Fruit fly (Drosophila melanogaster) whole organism, embryonic: Measurements from ENCODE around the gene dsd.

ENCODE experiments used
- Atf6 ChIP-seq: fragments of 200-800 bp; sonication (Bioruptor generic); IDR thresholded peaks from 2 replicates; pipeline ENCODE4 v1.3.6; 2022; ENCODE audit warnings: missing biosample characterization, missing genetic modification characterization
- B-H1 ChIP-seq: fragments of 200-800 bp; sonication (Bioruptor generic); IDR thresholded peaks from 3 replicates; pipeline ENCODE4 v1.3.6; 2022; ENCODE audit warnings: missing biosample characterization, missing genetic modification characterization
- C15 ChIP-seq: fragments of 200-800 bp; sonication (Bioruptor generic); IDR thresholded peaks from 3 replicates; pipeline ENCODE4 v1.3.6; 2022; ENCODE audit warnings: missing biosample characterization, missing genetic modification characterization
- CG1024 ChIP-seq: fragments of 200-800 bp; sonication (Bioruptor generic); IDR thresholded peaks from 2 replicates; pipeline ENCODE4 v1.3.6; 2022; ENCODE audit warnings: missing biosample characterization, missing genetic modification characterization
- CG11723 ChIP-seq: fragments of 200-800 bp; sonication (Bioruptor generic); optimal IDR thresholded peaks from 2 replicates; lab custom pipeline; 2017; ENCODE audit warnings: missing biosample characterization, mild to moderate bottlenecking, missing genetic modification characterization
- CG12391 ChIP-seq: fragments of 200-800 bp; sonication (Bioruptor generic); optimal IDR thresholded peaks from 3 replicates; lab custom pipeline; 2018; ENCODE audit warnings: missing biosample characterization, mild to moderate bottlenecking, missing genetic modification characterization, moderate library complexity
- CG14965 ChIP-seq: fragments of 200-800 bp; sonication (Bioruptor generic); optimal IDR thresholded peaks from 2 replicates; lab custom pipeline; 2016; ENCODE audit warnings: missing biosample characterization, missing genetic modification characterization, borderline replicate concordance
- CG18476 ChIP-seq: fragments of 200-800 bp; sonication (Bioruptor generic); optimal IDR thresholded peaks from 2 replicates; lab custom pipeline; 2016; ENCODE audit warnings: missing biosample characterization, mild to moderate bottlenecking, missing genetic modification characterization
- CG2116 ChIP-seq: fragments of 200-800 bp; sonication (Bioruptor generic); optimal IDR thresholded peaks from 3 replicates; lab custom pipeline; 2018; ENCODE audit warnings: missing biosample characterization, mild to moderate bottlenecking, missing genetic modification characterization
- CG2199 ChIP-seq: fragments of 200-800 bp; sonication (Bioruptor generic); IDR thresholded peaks from 3 replicates; pipeline ENCODE4 v1.3.6; 2022; ENCODE audit warnings: missing biosample characterization, missing genetic modification characterization
- CG32532 ChIP-seq: fragments of 200-800 bp; sonication (Bioruptor generic); IDR thresholded peaks from 2 replicates; pipeline ENCODE4 v1.3.6; 2022; ENCODE audit warnings: missing biosample characterization, missing genetic modification characterization
- CG4404 ChIP-seq: fragments of 200-800 bp; sonication (Bioruptor generic); IDR thresholded peaks from 2 replicates; pipeline ENCODE4 v1.3.6; 2022; ENCODE audit warnings: missing biosample characterization, missing genetic modification characterization
- CG6683 ChIP-seq: fragments of 200-800 bp; sonication (Bioruptor generic); optimal IDR thresholded peaks from 2 replicates; lab custom pipeline; 2017; ENCODE audit warnings: missing biosample characterization, mild to moderate bottlenecking, missing genetic modification characterization, missing genetic modification reagents
- CG7839 ChIP-seq: fragments of 200-800 bp; sonication (Bioruptor generic); optimal IDR thresholded peaks from 3 replicates; lab custom pipeline; 2018; ENCODE audit warnings: missing biosample characterization, mild to moderate bottlenecking, missing genetic modification characterization, moderate library complexity
- CG8924 ChIP-seq: fragments of 200-800 bp; optimal IDR thresholded peaks from 3 replicates; lab custom pipeline; 2019; ENCODE audit warnings: missing biosample characterization, mild to moderate bottlenecking, missing genetic modification characterization, moderate library complexity
- CG9797 ChIP-seq: fragments of 200-800 bp; sonication (Bioruptor generic); optimal IDR thresholded peaks from 3 replicates; lab custom pipeline; 2018; ENCODE audit warnings: missing biosample characterization, mild to moderate bottlenecking, missing genetic modification characterization
- D ChIP-seq, 2 experiments: fragments of 200-800 bp in 1 of 2; fragments of >200 bp in 1 of 2; sonication (Bioruptor generic) in 1 of 2; optimal IDR thresholded peaks; 2 replicates in 1 of 2; 3 replicates in 1 of 2; lab custom pipeline; 2017; ENCODE audit warnings: mild to moderate bottlenecking in 1 of 2, missing biosample characterization in 1 of 2, missing genetic modification characterization in 1 of 2, missing genetic modification reagents in 1 of 2
- Deaf1 ChIP-seq: fragments of 200-800 bp; optimal IDR thresholded peaks from 3 replicates; lab custom pipeline; 2019; ENCODE audit warnings: missing biosample characterization, mild to moderate bottlenecking, missing genetic modification characterization, moderate library complexity
- Ets97D ChIP-seq: fragments of 200-800 bp; sonication (Bioruptor generic); optimal IDR thresholded peaks from 3 replicates; lab custom pipeline; 2016; ENCODE audit warnings: missing biosample characterization, missing genetic modification characterization
- Gug ChIP-seq: fragments of 200-800 bp; sonication (Bioruptor generic); IDR thresholded peaks from 4 replicates; pipeline ENCODE4 v1.3.6; 2022; ENCODE audit warnings: missing biosample characterization, missing genetic modification characterization
- Hand ChIP-seq: fragments of 200-800 bp; sonication (Bioruptor generic); optimal IDR thresholded peaks from 2 replicates; lab custom pipeline; 2017; ENCODE audit warnings: mild to moderate bottlenecking, missing biosample characterization, missing genetic modification reagents, missing genetic modification characterization
- Hr51 ChIP-seq, 2 experiments: fragments of 200-800 bp; sonication (Bioruptor generic); optimal IDR thresholded peaks; 2 replicates in 1 of 2; 3 replicates in 1 of 2; lab custom pipeline; 2016 to 2018; ENCODE audit warnings: missing biosample characterization in 2 of 2, missing genetic modification characterization in 2 of 2, mild to moderate bottlenecking in 1 of 2, moderate library complexity in 1 of 2
- Kr ChIP-seq: fragments of 200-800 bp; sonication (Bioruptor generic); optimal IDR thresholded peaks from 2 replicates; lab custom pipeline; 2017; ENCODE audit warnings: missing biosample characterization, mild to moderate bottlenecking, missing genetic modification characterization
- Lhr ChIP-seq: fragments of 200-800 bp; sonication (Bioruptor generic); optimal IDR thresholded peaks from 3 replicates; lab custom pipeline; 2017; ENCODE audit warnings: mild to moderate bottlenecking, missing biosample characterization, missing genetic modification reagents, missing genetic modification characterization
- MBD-R2 ChIP-seq: fragments of 200-800 bp; sonication (Bioruptor generic); IDR thresholded peaks from 2 replicates; pipeline ENCODE4 v1.3.6; 2022; ENCODE audit warnings: missing biosample characterization, missing genetic modification characterization
- Max ChIP-seq: fragments of 200-800 bp; sonication (Bioruptor generic); optimal IDR thresholded peaks from 2 replicates; lab custom pipeline; 2016; ENCODE audit warnings: missing biosample characterization, mild to moderate bottlenecking, missing genetic modification characterization
- Med ChIP-seq: fragments of 200-800 bp; sonication (Bioruptor generic); peaks from one replicate; lab custom pipeline; 2016; ENCODE audit warnings: missing biosample characterization, missing genetic modification characterization, mild to moderate bottlenecking, inconsistent platforms, moderate library complexity
- Taf1 ChIP-seq: fragments of 200-800 bp; sonication (Bioruptor generic); IDR thresholded peaks from 2 replicates; pipeline ENCODE4 v1.3.6; 2022; ENCODE audit warnings: missing biosample characterization, missing genetic modification characterization
- ase ChIP-seq: fragments of 200-800 bp; sonication (Bioruptor generic); IDR thresholded peaks from 3 replicates; pipeline ENCODE4 v1.3.6; 2022; ENCODE audit warnings: missing biosample characterization, missing genetic modification characterization
- cato ChIP-seq: fragments of 200-800 bp; sonication (Bioruptor generic); optimal IDR thresholded peaks from 2 replicates; lab custom pipeline; 2016; ENCODE audit warnings: missing biosample characterization, missing genetic modification characterization, borderline replicate concordance
- chn ChIP-seq: fragments of 200-800 bp; sonication (Bioruptor generic); optimal IDR thresholded peaks from 2 replicates; lab custom pipeline; 2016; ENCODE audit warnings: missing biosample characterization, missing genetic modification characterization
- ci ChIP-seq: fragments of 200-800 bp; sonication (Bioruptor generic); IDR thresholded peaks from 3 replicates; pipeline ENCODE4 v1.3.6; 2022; ENCODE audit warnings: missing biosample characterization, missing genetic modification characterization
- dm ChIP-seq: fragments of 200-800 bp; sonication (Bioruptor generic); optimal IDR thresholded peaks from 3 replicates; lab custom pipeline; 2016; ENCODE audit warnings: missing biosample characterization, missing genetic modification characterization
- dpn ChIP-seq, 2 experiments: fragments of 200-800 bp; sonication (Bioruptor generic); optimal IDR thresholded peaks; 3 replicates each; lab custom pipeline; 2016; ENCODE audit warnings: missing biosample characterization in 2 of 2, missing genetic modification characterization in 2 of 2
- dysf ChIP-seq: fragments of 200-800 bp; sonication (Bioruptor generic); IDR thresholded peaks from 3 replicates; pipeline ENCODE4 v1.3.6; 2022; ENCODE audit warnings: missing biosample characterization, missing genetic modification characterization
- en ChIP-seq: fragments of 200-800 bp; sonication (Bioruptor generic); optimal IDR thresholded peaks from 2 replicates; lab custom pipeline; 2016; ENCODE audit warnings: missing biosample characterization, missing genetic modification characterization
- exex ChIP-seq: fragments of 200-800 bp; sonication (Bioruptor generic); optimal IDR thresholded peaks from 4 replicates; lab custom pipeline; 2018; ENCODE audit warnings: missing biosample characterization, mild to moderate bottlenecking, missing genetic modification characterization, moderate library complexity
- ham ChIP-seq: fragments of 200-800 bp; sonication (Bioruptor generic); IDR thresholded peaks from 2 replicates; pipeline ENCODE4 v1.3.6; 2022; ENCODE audit warnings: missing biosample characterization, missing genetic modification characterization
- hth ChIP-seq: fragments of >200 bp; optimal IDR thresholded peaks from 2 replicates; lab custom pipeline; 2017; ENCODE audit warnings: inconsistent platforms
- ind ChIP-seq: fragments of 200-800 bp; sonication (Bioruptor generic); optimal IDR thresholded peaks from 3 replicates; lab custom pipeline; 2016; ENCODE audit warnings: missing biosample characterization, missing genetic modification characterization
- jumu ChIP-seq: fragments of 200-800 bp; sonication (Bioruptor generic); optimal IDR thresholded peaks from 3 replicates; lab custom pipeline; 2016; ENCODE audit warnings: missing biosample characterization, missing genetic modification characterization
- kni ChIP-seq: fragments of 200-800 bp; sonication (Bioruptor generic); optimal IDR thresholded peaks from 3 replicates; lab custom pipeline; 2017; ENCODE audit warnings: mild to moderate bottlenecking, missing biosample characterization, missing genetic modification reagents, missing genetic modification characterization
- nmo ChIP-seq: fragments of 200-800 bp; sonication (Bioruptor generic); optimal IDR thresholded peaks from 2 replicates; lab custom pipeline; 2018; ENCODE audit warnings: missing biosample characterization, mild to moderate bottlenecking, missing genetic modification characterization, moderate library complexity
- pfk ChIP-seq: fragments of 200-800 bp; sonication (Bioruptor generic); optimal IDR thresholded peaks from 2 replicates; lab custom pipeline; 2018; ENCODE audit warnings: missing biosample characterization, mild to moderate bottlenecking, missing genetic modification characterization, moderate library complexity
- pros ChIP-seq: fragments of 200-800 bp; sonication (Bioruptor generic); optimal IDR thresholded peaks from 3 replicates; lab custom pipeline; 2019; ENCODE audit warnings: missing biosample characterization, mild to moderate bottlenecking, missing genetic modification characterization, moderate library complexity
- psq ChIP-seq: fragments of 200-800 bp; sonication (Bioruptor generic); optimal IDR thresholded peaks from 2 replicates; lab custom pipeline; 2017; ENCODE audit warnings: missing biosample characterization, missing genetic modification characterization
- pum ChIP-seq: fragments of 200-800 bp; sonication (Bioruptor generic); optimal IDR thresholded peaks from 2 replicates; lab custom pipeline; 2016; ENCODE audit warnings: missing biosample characterization, missing genetic modification characterization
- repo ChIP-seq: fragments of 200-800 bp; sonication (Bioruptor generic); optimal IDR thresholded peaks from 2 replicates; lab custom pipeline; 2016; ENCODE audit warnings: missing biosample characterization, missing genetic modification characterization
- slou ChIP-seq: fragments of 200-800 bp; sonication (Bioruptor generic); optimal IDR thresholded peaks from 3 replicates; lab custom pipeline; 2016; ENCODE audit warnings: missing biosample characterization, missing genetic modification characterization
- twi ChIP-seq: fragments of 200-800 bp; optimal IDR thresholded peaks from 2 replicates; lab custom pipeline; 2019; ENCODE audit warnings: missing biosample characterization, mild to moderate bottlenecking, missing genetic modification characterization, moderate library complexity
- wek ChIP-seq: fragments of 200-800 bp; sonication (Bioruptor generic); optimal IDR thresholded peaks from 3 replicates; lab custom pipeline; 2018; ENCODE audit warnings: missing biosample characterization, mild to moderate bottlenecking, missing genetic modification characterization, moderate library complexity

The dsd gene

dm6 chr3R:27581890-27582487 is 25.2 kb downstream of the dsd start, which contains the start of gene wdb (continued):
- no peak for TF ChIP-seq D (optimal IDR thresholded peaks at IDR 0.05; lab: Kevin White, UChicago)
- no peak for TF ChIP-seq D (GFP tag; optimal IDR thresholded peaks at IDR 0.05; lab: Kevin White, UChicago)
- no peak for TF ChIP-seq Hand
- peak; percentile 26 for TF ChIP-seq jumu (GFP tag; lab: Kevin White, UChicago)
- no peak for TF ChIP-seq ham (GFP tag; lab: Robert Waterston, UW)
- TF ChIP-seq chn (GFP tag; lab: Kevin White, UChicago) = peak; percentile 41
- no peak for TF ChIP-seq B-H1 (GFP tag; lab: Robert Waterston, UW)
- TF ChIP-seq exex (tag; lab: Kevin White, UChicago) = no peak
- TF ChIP-seq Deaf1 (tag; lab: Kevin White, UChicago) = no peak
- TF ChIP-seq Gug (GFP tag; lab: Robert Waterston, UW) = peak; percentile 72
- TF ChIP-seq CG12391 (tag; lab: Kevin White, UChicago) = peak; percentile 47
- TF ChIP-seq CG9797 (GFP tag; lab: Kevin White, UChicago) = no peak
- no peak for TF ChIP-seq hth (lab: Kevin White, UChicago)
- TF ChIP-seq ci (GFP tag; lab: Robert Waterston, UW) = no peak
- no peak for TF ChIP-seq pfk
- no peak for TF ChIP-seq dysf (GFP tag; lab: Robert Waterston, UW)
- TF ChIP-seq dm (GFP tag; lab: Kevin White, UChicago) = peak; percentile 1
- TF ChIP-seq en (GFP tag; lab: Kevin White, UChicago) = peak; percentile 4
- no peak for TF ChIP-seq psq (GFP tag; lab: Kevin White, UChicago)
- no peak for TF ChIP-seq Max (GFP tag; lab: Kevin White, UChicago)
- no peak for TF ChIP-seq C15 (GFP tag; lab: Robert Waterston, UW)
- TF ChIP-seq dpn (GFP tag; optimal IDR thresholded peaks at IDR 0.05; lab: Kevin White, UChicago) = peak; percentile 56
- no peak for TF ChIP-seq twi (tag; lab: Kevin White, UChicago)
- TF ChIP-seq CG8924 = no peak
- no peak for TF ChIP-seq Lhr (GFP tag; lab: Kevin White, UChicago)
- TF ChIP-seq CG4404 = no peak
- no peak for TF ChIP-seq Kr (GFP tag; lab: Kevin White, UChicago)
- peak; percentile 9 for TF ChIP-seq slou
- TF ChIP-seq pros (GFP tag; lab: Kevin White, UChicago) = no peak
- peak; percentile 93 for TF ChIP-seq Med (GFP tag; lab: Kevin White, UChicago)
- TF ChIP-seq CG2116 (GFP tag; lab: Kevin White, UChicago) = no peak
- TF ChIP-seq pum (GFP tag; lab: Kevin White, UChicago) = peak; percentile 28
- peak; percentile 8 for TF ChIP-seq Ets97D
- no peak for TF ChIP-seq MBD-R2 (GFP tag; lab: Robert Waterston, UW)
- peak; percentile 42 for TF ChIP-seq CG18476
- TF ChIP-seq Taf1 (GFP tag; lab: Robert Waterston, UW) = no peak
- no peak for TF ChIP-seq Atf6 (GFP tag; lab: Robert Waterston, UW)
- peak; percentile 23 for TF ChIP-seq nmo (GFP tag; lab: Kevin White, UChicago)
- TF ChIP-seq CG2199 (GFP tag; lab: Robert Waterston, UW) = no peak
- no peak for TF ChIP-seq CG32532 (GFP tag; lab: Robert Waterston, UW)
- peak; percentile 61 for TF ChIP-seq ind (GFP tag; lab: Kevin White, UChicago)
- TF ChIP-seq wek (GFP tag; lab: Kevin White, UChicago) = no peak
- TF ChIP-seq cato (GFP tag; lab: Kevin White, UChicago) = no peak
- TF ChIP-seq ase (GFP tag; lab: Robert Waterston, UW) = no peak
- no peak for TF ChIP-seq CG6683 (GFP tag; lab: Kevin White, UChicago)
- peak in 1 of 2 experiments; percentile 27 for TF ChIP-seq Hr51 (GFP tag; optimal IDR thresholded peaks at IDR 0.05; lab: Kevin White, UChicago)
- peak; percentile 29 for TF ChIP-seq repo
- no peak for TF ChIP-seq CG11723
- TF ChIP-seq CG7839 (tag; lab: Kevin White, UChicago) = no peak
- TF ChIP-seq CG14965 (GFP tag; lab: Kevin White, UChicago) = no peak
- no peak for TF ChIP-seq CG1024 (GFP tag; lab: Robert Waterston, UW)
- no peak for TF ChIP-seq kni (GFP tag; lab: Kevin White, UChicago)
